Worm (Caenorhabditis elegans) whole organism, L1 larva: ENCODE results near the gene F32G8.2.

Source experiments
- C16A3.4 ChIP-seq: fragments of 150-350 bp; optimal IDR thresholded peaks from 2 replicates; lab custom pipeline; 2014; ENCODE audit warnings: missing biosample characterization, missing genetic modification characterization
- C34B4.2 ChIP-seq: sonication (generic microtip); optimal IDR thresholded peaks from 2 replicates; lab custom pipeline; 2017; ENCODE audit warnings: mild to moderate bottlenecking, missing genetic modification characterization, missing compliant biosample characterization
- F16B12.6 ChIP-seq: fragments of 150-350 bp; optimal IDR thresholded peaks from 2 replicates; lab custom pipeline; 2014; ENCODE audit warnings: missing biosample characterization, missing genetic modification characterization
- aha-1 ChIP-seq: fragments of 150-350 bp; optimal IDR thresholded peaks from 2 replicates; lab custom pipeline; 2014; ENCODE audit warnings: missing biosample characterization, missing genetic modification characterization
- alr-1 ChIP-seq: fragments of 200-800 bp; sonication (Bioruptor generic); optimal IDR thresholded peaks from 2 replicates; lab custom pipeline; 2018; ENCODE audit warnings: borderline replicate concordance, mild to moderate bottlenecking, missing genetic modification characterization, missing compliant biosample characterization
- blmp-1 ChIP-seq: fragments of 150-350 bp; optimal IDR thresholded peaks from 2 replicates; lab custom pipeline; 2014; ENCODE audit warnings: missing biosample characterization, missing genetic modification characterization
- ceh-82 ChIP-seq, 3 experiments: fragments of 150-350 bp in 1 of 3; sonication (generic microtip) in 2 of 3; optimal IDR thresholded peaks; 2 replicates each; lab custom pipeline; 2014 to 2017; ENCODE audit warnings: missing biosample characterization in 3 of 3, missing genetic modification characterization in 3 of 3
- ceh-88 ChIP-seq: fragments of 200-800 bp; sonication (Bioruptor generic); IDR thresholded peaks from 2 replicates; pipeline ENCODE4 v1.3.6; 2022; ENCODE audit warnings: missing genetic modification characterization, missing compliant biosample characterization
- ces-1 ChIP-seq: fragments of 150-350 bp; optimal IDR thresholded peaks from 2 replicates; lab custom pipeline; 2014; ENCODE audit warnings: missing biosample characterization, missing genetic modification reagents, missing genetic modification characterization
- dpl-1 ChIP-seq, 3 experiments: fragments of 150-350 bp in 2 of 3; sonication (generic microtip) in 1 of 3; optimal IDR thresholded peaks; 2 replicates each; lab custom pipeline; 2014 to 2017; ENCODE audit warnings: missing biosample characterization in 3 of 3, missing genetic modification characterization in 3 of 3, missing genetic modification reagents in 3 of 3
- dsc-1 ChIP-seq: sonication (generic microtip); optimal IDR thresholded peaks from 2 replicates; lab custom pipeline; 2016; ENCODE audit warnings: mild to moderate bottlenecking, missing genetic modification characterization, missing compliant biosample characterization
- efl-1 ChIP-seq, 4 experiments: fragments of 150-350 bp; optimal IDR thresholded peaks in 3 of 4; peaks in 1 of 4; 1 replicate in 1 of 4; 2 replicates in 3 of 4; lab custom pipeline; 2014; ENCODE audit warnings: missing biosample characterization in 2 of 4, missing genetic modification characterization in 2 of 4, missing genetic modification reagents in 2 of 4
- elt-2 ChIP-seq: sonication (generic microtip); optimal IDR thresholded peaks from 2 replicates; lab custom pipeline; 2016; ENCODE audit warnings: missing genetic modification characterization, mild to moderate bottlenecking, inconsistent platforms, missing compliant biosample characterization, missing genetic modification reagents
- elt-3 ChIP-seq, 6 experiments: fragments of 150-350 bp in 1 of 6; sonication (generic microtip); optimal IDR thresholded peaks; 2 replicates each; lab custom pipeline; 2017 to 2018; ENCODE audit warnings: missing biosample characterization in 6 of 6, missing genetic modification characterization in 6 of 6, inconsistent platforms in 1 of 6
- fkh-10 ChIP-seq: sonication (generic microtip); optimal IDR thresholded peaks from 2 replicates; lab custom pipeline; 2017; ENCODE audit warnings: missing biosample characterization, missing genetic modification reagents, missing genetic modification characterization
- fkh-4 ChIP-seq: sonication (generic microtip); optimal IDR thresholded peaks from 2 replicates; lab custom pipeline; 2016; ENCODE audit warnings: missing compliant biosample characterization, missing genetic modification characterization, borderline replicate concordance
- fkh-8 ChIP-seq: sonication (generic microtip); optimal IDR thresholded peaks from 2 replicates; lab custom pipeline; 2016; ENCODE audit warnings: mild to moderate bottlenecking, missing genetic modification characterization, missing compliant biosample characterization
- grh-1 ChIP-seq: fragments of 200-800 bp; sonication (Bioruptor generic); IDR thresholded peaks from 2 replicates; pipeline ENCODE4 v1.3.6; 2022; ENCODE audit warnings: missing genetic modification reagents, missing genetic modification characterization, missing compliant biosample characterization
- hlh-4 ChIP-seq: sonication (generic microtip); optimal IDR thresholded peaks from 2 replicates; lab custom pipeline; 2016; ENCODE audit warnings: mild to moderate bottlenecking, missing genetic modification characterization, missing compliant biosample characterization
- lin-15B ChIP-seq: fragments of 150-350 bp; sonication (generic microtip); optimal IDR thresholded peaks from 3 replicates; lab custom pipeline; 2014; ENCODE audit warnings: missing biosample characterization, missing genetic modification characterization
- lin-39 ChIP-seq: fragments of 150-350 bp; optimal IDR thresholded peaks from 2 replicates; lab custom pipeline; 2014; ENCODE audit warnings: missing biosample characterization, missing genetic modification reagents, missing genetic modification characterization
- mdl-1 ChIP-seq, 2 experiments: fragments of 150-350 bp; optimal IDR thresholded peaks; 2 replicates each; lab custom pipeline; 2014 to 2017; ENCODE audit warnings: missing biosample characterization in 2 of 2, missing genetic modification characterization in 2 of 2, inconsistent platforms in 1 of 2
- nhr-11 ChIP-seq: fragments of 150-350 bp; optimal IDR thresholded peaks from 2 replicates; lab custom pipeline; 2014; ENCODE audit warnings: missing biosample characterization, missing genetic modification characterization
- nhr-19 ChIP-seq: fragments of 200-800 bp; sonication (Bioruptor generic); conservative IDR thresholded peaks from 2 replicates; pipeline ENCODE4 v1.3.6; 2022; ENCODE audit warnings: missing genetic modification characterization, missing compliant biosample characterization
- nhr-20 ChIP-seq: sonication (generic microtip); optimal IDR thresholded peaks from 2 replicates; lab custom pipeline; 2016; ENCODE audit warnings: mild to moderate bottlenecking, missing genetic modification characterization, missing compliant biosample characterization
- nhr-71 ChIP-seq: sonication (generic microtip); optimal IDR thresholded peaks from 2 replicates; lab custom pipeline; 2016; ENCODE audit warnings: mild to moderate bottlenecking, missing genetic modification characterization, moderate library complexity, missing compliant biosample characterization
- nhr-76 ChIP-seq: sonication (generic microtip); optimal IDR thresholded peaks from 2 replicates; lab custom pipeline; 2017; ENCODE audit warnings: missing biosample characterization, missing genetic modification characterization
- nhr-84 ChIP-seq: sonication (generic microtip); optimal IDR thresholded peaks from 2 replicates; lab custom pipeline; 2017; ENCODE audit warnings: missing biosample characterization, missing genetic modification characterization
- nhr-85 ChIP-seq: sonication (generic microtip); peaks from one replicate; lab custom pipeline; 2016; ENCODE audit warnings: missing genetic modification characterization, inconsistent platforms, missing compliant biosample characterization
- skn-1 ChIP-seq: fragments of 150-350 bp; optimal IDR thresholded peaks from 2 replicates; lab custom pipeline; 2014; ENCODE audit warnings: missing biosample characterization, missing genetic modification characterization
- sox-4 ChIP-seq: sonication (generic microtip); optimal IDR thresholded peaks from 2 replicates; lab custom pipeline; 2016; ENCODE audit warnings: missing genetic modification characterization, missing compliant biosample characterization
- sptf-1 ChIP-seq: fragments of 150-350 bp; optimal IDR thresholded peaks from 2 replicates; lab custom pipeline; 2014; ENCODE audit warnings: missing biosample characterization, missing genetic modification characterization
- sup-37 ChIP-seq: fragments of 200-800 bp; sonication (Bioruptor generic); optimal IDR thresholded peaks from 2 replicates; lab custom pipeline; 2018; ENCODE audit warnings: mild to moderate bottlenecking, missing genetic modification characterization, missing compliant biosample characterization
- tbx-2 ChIP-seq: sonication (generic microtip); optimal IDR thresholded peaks from 2 replicates; lab custom pipeline; 2016; ENCODE audit warnings: missing genetic modification characterization, missing compliant biosample characterization
- tlp-1 ChIP-seq: fragments of 150-350 bp; optimal IDR thresholded peaks from 2 replicates; lab custom pipeline; 2014; ENCODE audit warnings: missing biosample characterization, missing genetic modification characterization
- unc-130 ChIP-seq: fragments of 150-350 bp; optimal IDR thresholded peaks from 2 replicates; lab custom pipeline; 2017; ENCODE audit warnings: missing biosample characterization, missing genetic modification characterization, inconsistent platforms
- unc-62 ChIP-seq: fragments of 150-350 bp; optimal IDR thresholded peaks from 2 replicates; lab custom pipeline; 2014; ENCODE audit warnings: missing biosample characterization, missing genetic modification reagents, missing genetic modification characterization
- unc-86 ChIP-seq: sonication (generic microtip); optimal IDR thresholded peaks from 2 replicates; lab custom pipeline; 2016; ENCODE audit warnings: missing genetic modification characterization, missing compliant biosample characterization
- vab-15 ChIP-seq: sonication (generic microtip); optimal IDR thresholded peaks from 2 replicates; lab custom pipeline; 2017; ENCODE audit warnings: missing genotype, mild to moderate bottlenecking, missing genetic modification characterization, missing compliant biosample characterization
- xbp-1 ChIP-seq: sonication (generic microtip); optimal IDR thresholded peaks from 2 replicates; lab custom pipeline; 2016; ENCODE audit warnings: missing genetic modification characterization, missing compliant biosample characterization
- zip-4 ChIP-seq: fragments of 200-800 bp; sonication (Bioruptor generic); optimal IDR thresholded peaks from 2 replicates; lab custom pipeline; 2018; ENCODE audit warnings: mild to moderate bottlenecking, missing genetic modification characterization, moderate library complexity, missing compliant biosample characterization
- ztf-11 ChIP-seq, 2 experiments: sonication (generic microtip); optimal IDR thresholded peaks; 2 replicates each; lab custom pipeline; 2016 to 2017; ENCODE audit warnings: missing genetic modification characterization in 2 of 2, missing biosample characterization in 1 of 2, missing compliant biosample characterization in 1 of 2

Gene F32G8.2

ce11 chrV:10548981-10549380, 836 bp upstream of the F32G8.2 start, which contains the start of gene srd-34:
TSS of gene srd-34 (minus strand) at chrV:10549081.
- TF ChIP-seq nhr-19 (GFP tag; lab: Robert Waterston, UW) (no peak), unc-62 (GFP tag; lab: Kevin White, UChicago) (no peak), nhr-85 (tag; lab: Kevin White, UChicago) (no peak), blmp-1 (no peak), sox-4 (tag; lab: Kevin White, UChicago) (no peak), sptf-1 (no peak)
- TF ChIP-seq, all 84 proteins: peak for 0

- TF ChIP-seq fkh-10 (no peak), nhr-85 (tag; lab: Kevin White, UChicago) (no peak), dsc-1 (tag; lab: Kevin White, UChicago) (no peak), blmp-1 (no peak), mdl-1 (tag; optimal IDR thresholded peaks at IDR 0.05; lab: Kevin White, UChicago) (no peak), skn-1 (no peak), ceh-88 (GFP tag; lab: Robert Waterston, UW) (no peak), hlh-4 (no peak), elt-2 (tag; lab: Kevin White, UChicago) (no peak), xbp-1 (tag; lab: Kevin White, UChicago) (no peak), tlp-1 (no peak), unc-130 (tag; lab: Kevin White, UChicago) (no peak), zip-4 (no peak), grh-1 (no peak), lin-15B (tag; lab: Kevin White, UChicago) (no peak), F16B12.6 (tag; lab: Kevin White, UChicago) (no peak), fkh-8 (tag; lab: Kevin White, UChicago) (no peak), lin-39 (tag; lab: Kevin White, UChicago) (no peak)
- TF ChIP-seq, all 84 proteins: peak for 0
Measured at ce11 chrV:10555239-10555638, 5.4 kb downstream of the F32G8.2 start, which contains the start of gene F32G8.3. TSS of gene F32G8.3 (minus strand) at chrV:10555339.

- peak; percentile 72 for TF ChIP-seq nhr-85 (tag; lab: Kevin White, UChicago)
- no peak for TF ChIP-seq alr-1
- no peak for TF ChIP-seq tbx-2
- no peak for TF ChIP-seq C34B4.2 (tag; lab: Kevin White, UChicago)
- peak; percentile 42; the same call in 1 of the 2 replicates for TF ChIP-seq grh-1
- TF ChIP-seq unc-62 (GFP tag; lab: Kevin White, UChicago) = no peak
- TF ChIP-seq, all 84 proteins: peak for 2
Measured at ce11 chrV:10556362-10556761, 6.5 kb downstream of the F32G8.2 start.

- TF ChIP-seq C16A3.4 (tag; lab: Kevin White, UChicago) = peak; percentile 9
- no peak for TF ChIP-seq lin-39 (tag; lab: Kevin White, UChicago)
- TF ChIP-seq grh-1 = 0 out of 2 replicates have a peak, but pooled peaks have one; percentile 19
- TF ChIP-seq efl-1 (optimal IDR thresholded peaks at IDR 0.05; lab: Kevin White, UChicago) = no peak
- TF ChIP-seq efl-1 (GFP tag; optimal IDR thresholded peaks at IDR 0.05 in 1 of 2; lab: Kevin White, UChicago) = peak in 1 of 2 experiments; percentile 67
- TF ChIP-seq dsc-1 (tag; lab: Kevin White, UChicago) = no peak
- no peak for TF ChIP-seq nhr-84 (tag; lab: Kevin White, UChicago)
- TF ChIP-seq nhr-19 (GFP tag; lab: Robert Waterston, UW) = peak; percentile 7; the same call in 1 of the 2 replicates
- TF ChIP-seq sup-37 = no peak
- peak; percentile 41 for TF ChIP-seq nhr-71
- TF ChIP-seq dpl-1 (GFP tag; optimal IDR thresholded peaks at IDR 0.05; lab: Kevin White, UChicago) = peak in 1 of 3 experiments; percentile 14
- no peak for TF ChIP-seq aha-1 (tag; lab: Kevin White, UChicago)
- TF ChIP-seq ces-1 = no peak
- peak; percentile 90 for TF ChIP-seq blmp-1
- no peak for TF ChIP-seq nhr-76 (tag; lab: Kevin White, UChicago)
- peak; percentile 87 for TF ChIP-seq nhr-85 (tag; lab: Kevin White, UChicago)
- TF ChIP-seq fkh-4 = no peak
- no peak for TF ChIP-seq nhr-11 (tag; lab: Kevin White, UChicago)
- peak; percentile 48 for TF ChIP-seq nhr-20 (tag; lab: Kevin White, UChicago)
- TF ChIP-seq unc-130 (tag; lab: Kevin White, UChicago) = peak; percentile 57
- TF ChIP-seq vab-15 = peak; percentile 71
- no peak for TF ChIP-seq ztf-11 (tag; optimal IDR thresholded peaks at IDR 0.05; lab: Kevin White, UChicago)
- no peak for TF ChIP-seq elt-2 (tag; lab: Kevin White, UChicago)
- no peak for TF ChIP-seq ceh-82 (tag; optimal IDR thresholded peaks at IDR 0.05; lab: Kevin White, UChicago)
- TF ChIP-seq tlp-1 = no peak
- no peak for TF ChIP-seq unc-86 (tag; lab: Kevin White, UChicago)
- TF ChIP-seq elt-3 (tag; optimal IDR thresholded peaks at IDR 0.05; lab: Kevin White, UChicago) = peak in 5 of 6 experiments; percentile 45 to 80 (median 69)
- TF ChIP-seq, all 84 proteins: peak for 12
Measured at ce11 chrV:10557094-10557493, 7.3 kb downstream of the F32G8.2 start.
